Worm (Caenorhabditis elegans) whole organism, L3 larva: ENCODE data around the gene F23B2.7.

ENCODE experiments used
- R02D3.7 ChIP-seq: fragments of 150-350 bp; optimal IDR thresholded peaks from 2 replicates; lab custom pipeline; 2014; ENCODE audit warnings: missing biosample characterization, missing genetic modification characterization
- ZK546.5 ChIP-seq: sonication (generic microtip); optimal IDR thresholded peaks from 2 replicates; lab custom pipeline; 2017; ENCODE audit warnings: missing biosample characterization, missing genetic modification characterization
- aly-2 ChIP-seq: fragments of 150-350 bp; optimal IDR thresholded peaks from 2 replicates; lab custom pipeline; 2014; ENCODE audit warnings: missing biosample characterization, missing genetic modification characterization
- ama-1 ChIP-seq: fragments of 150-350 bp; optimal IDR thresholded peaks from 2 replicates; lab custom pipeline; 2018
- ceh-16 ChIP-seq: sonication (generic microtip); optimal IDR thresholded peaks from 2 replicates; lab custom pipeline; 2017; ENCODE audit warnings: missing biosample characterization, missing genetic modification characterization
- ceh-28 ChIP-seq: fragments of 150-350 bp; optimal IDR thresholded peaks from 2 replicates; lab custom pipeline; 2014; ENCODE audit warnings: missing biosample characterization, missing genetic modification reagents, missing genetic modification characterization
- ceh-82 ChIP-seq: fragments of 150-350 bp; optimal IDR thresholded peaks from 2 replicates; lab custom pipeline; 2014; ENCODE audit warnings: missing biosample characterization, missing genetic modification characterization
- ceh-9 ChIP-seq: sonication (generic microtip); optimal IDR thresholded peaks from 2 replicates; lab custom pipeline; 2018; ENCODE audit warnings: missing biosample characterization, missing genetic modification characterization
- daf-12 ChIP-seq: fragments of 150-350 bp; optimal IDR thresholded peaks from 2 replicates; lab custom pipeline; 2014; ENCODE audit warnings: missing biosample characterization, missing genetic modification reagents, missing genetic modification characterization
- egl-27 ChIP-seq: sonication (generic microtip); optimal IDR thresholded peaks from 4 replicates; lab custom pipeline; 2017; ENCODE audit warnings: missing biosample characterization, missing genetic modification reagents, missing genetic modification characterization
- egl-5 ChIP-seq: fragments of 150-350 bp; optimal IDR thresholded peaks from 2 replicates; lab custom pipeline; 2017; ENCODE audit warnings: missing biosample characterization, missing genetic modification reagents, missing genetic modification characterization, inconsistent platforms
- elt-1 ChIP-seq: fragments of 150-350 bp; optimal IDR thresholded peaks from 2 replicates; lab custom pipeline; 2014; ENCODE audit warnings: missing biosample characterization, missing genetic modification characterization
- elt-2 ChIP-seq: sonication (generic microtip); optimal IDR thresholded peaks from 2 replicates; lab custom pipeline; 2016; ENCODE audit warnings: missing genetic modification reagents, mild to moderate bottlenecking, missing genetic modification characterization, missing compliant biosample characterization
- elt-3 ChIP-seq, 3 experiments: fragments of 150-350 bp in 1 of 3; sonication (generic microtip) in 2 of 3; optimal IDR thresholded peaks; 2 replicates in 2 of 3; 4 replicates in 1 of 3; lab custom pipeline; 2014 to 2017; ENCODE audit warnings: missing biosample characterization in 3 of 3, missing genetic modification characterization in 3 of 3
- eor-1 ChIP-seq, 2 experiments: fragments of 150-350 bp; optimal IDR thresholded peaks; 2 replicates each; lab custom pipeline; 2014 to 2018; ENCODE audit warnings: missing biosample characterization in 2 of 2, missing genetic modification characterization in 2 of 2
- fkh-10 ChIP-seq: sonication (generic microtip); optimal IDR thresholded peaks from 2 replicates; lab custom pipeline; 2017; ENCODE audit warnings: missing biosample characterization, missing genetic modification reagents, missing genetic modification characterization
- fkh-2 ChIP-seq: fragments of 150-350 bp; optimal IDR thresholded peaks from 2 replicates; lab custom pipeline; 2014; ENCODE audit warnings: missing biosample characterization, missing genetic modification reagents, missing genetic modification characterization
- fos-1 ChIP-seq: fragments of 150-350 bp; optimal IDR thresholded peaks from 2 replicates; lab custom pipeline; 2014; ENCODE audit warnings: missing biosample characterization, missing genetic modification characterization
- hmg-11 ChIP-seq: sonication (generic microtip); optimal IDR thresholded peaks from 2 replicates; lab custom pipeline; 2016; ENCODE audit warnings: missing genetic modification characterization, missing compliant biosample characterization
- jun-1 ChIP-seq: fragments of 150-350 bp; optimal IDR thresholded peaks from 2 replicates; lab custom pipeline; 2014; ENCODE audit warnings: missing biosample characterization, missing genetic modification reagents, missing genetic modification characterization
- lin-15B ChIP-seq: fragments of 150-350 bp; optimal IDR thresholded peaks from 2 replicates; lab custom pipeline; 2014; ENCODE audit warnings: missing biosample characterization, missing genetic modification characterization
- lin-39 ChIP-seq: fragments of 150-350 bp; optimal IDR thresholded peaks from 2 replicates; lab custom pipeline; 2018; ENCODE audit warnings: missing biosample characterization, missing genetic modification reagents, missing genetic modification characterization
- lsy-12 ChIP-seq: sonication (generic microtip); optimal IDR thresholded peaks from 2 replicates; lab custom pipeline; 2016; ENCODE audit warnings: mild to moderate bottlenecking, missing genetic modification characterization, missing compliant biosample characterization
- mdl-1 ChIP-seq: fragments of 150-350 bp; optimal IDR thresholded peaks from 2 replicates; lab custom pipeline; 2014; ENCODE audit warnings: missing biosample characterization, missing genetic modification characterization
- mml-1 ChIP-seq: fragments of 150-350 bp; sonication (generic microtip); optimal IDR thresholded peaks from 3 replicates; lab custom pipeline; 2014; ENCODE audit warnings: missing biosample characterization, missing genetic modification characterization
- nfya-1 ChIP-seq: sonication (generic microtip); optimal IDR thresholded peaks from 2 replicates; lab custom pipeline; 2017; ENCODE audit warnings: missing genetic modification characterization, mild to moderate bottlenecking, missing compliant biosample characterization, antibody characterized with exemption, moderate library complexity; ENCODE audit not compliant: insufficient read depth
- nhr-11 ChIP-seq: fragments of 150-350 bp; optimal IDR thresholded peaks from 2 replicates; lab custom pipeline; 2014; ENCODE audit warnings: missing biosample characterization, missing genetic modification characterization
- nhr-12 ChIP-seq: fragments of 150-350 bp; optimal IDR thresholded peaks from 2 replicates; lab custom pipeline; 2014; ENCODE audit warnings: missing biosample characterization, missing genetic modification characterization
- nhr-23 ChIP-seq: fragments of 150-350 bp; optimal IDR thresholded peaks from 2 replicates; lab custom pipeline; 2014; ENCODE audit warnings: missing biosample characterization, missing genetic modification reagents, missing genetic modification characterization
- nhr-237 ChIP-seq: fragments of 150-350 bp; optimal IDR thresholded peaks from 2 replicates; lab custom pipeline; 2014; ENCODE audit warnings: missing biosample characterization, missing genetic modification characterization
- nhr-25 ChIP-seq: sonication (generic microtip); optimal IDR thresholded peaks from 2 replicates; lab custom pipeline; 2017; ENCODE audit warnings: missing biosample characterization, missing genetic modification characterization
- nhr-28 ChIP-seq: fragments of 150-350 bp; optimal IDR thresholded peaks from 2 replicates; lab custom pipeline; 2014; ENCODE audit warnings: missing biosample characterization, missing genetic modification characterization
- nhr-43 ChIP-seq: sonication (generic microtip); optimal IDR thresholded peaks from 2 replicates; lab custom pipeline; 2016; ENCODE audit warnings: mild to moderate bottlenecking, missing genetic modification characterization, missing compliant biosample characterization; ENCODE audit not compliant: poor library complexity, severe bottlenecking
- nhr-67 ChIP-seq: fragments of 150-350 bp; optimal IDR thresholded peaks from 2 replicates; lab custom pipeline; 2014; ENCODE audit warnings: missing biosample characterization, missing genetic modification characterization
- nhr-76 ChIP-seq: fragments of 150-350 bp; sonication (generic microtip); optimal IDR thresholded peaks from 5 replicates; lab custom pipeline; 2014; ENCODE audit warnings: missing biosample characterization, missing genetic modification characterization
- nhr-77 ChIP-seq: fragments of 150-350 bp; optimal IDR thresholded peaks from 2 replicates; lab custom pipeline; 2014; ENCODE audit warnings: missing biosample characterization, missing genetic modification characterization
- pha-4 ChIP-seq: fragments of 150-350 bp; optimal IDR thresholded peaks from 2 replicates; lab custom pipeline; 2014; ENCODE audit warnings: missing biosample characterization, missing genetic modification reagents, missing genetic modification characterization
- pqm-1 ChIP-seq: fragments of 150-350 bp; optimal IDR thresholded peaks from 2 replicates; lab custom pipeline; 2017; ENCODE audit warnings: missing biosample characterization, missing genetic modification characterization, inconsistent platforms
- sea-2 ChIP-seq: fragments of 150-350 bp; sonication (generic microtip); optimal IDR thresholded peaks from 4 replicates; lab custom pipeline; 2014; ENCODE audit warnings: missing biosample characterization, missing genetic modification reagents, missing genetic modification characterization
- skn-1 ChIP-seq: fragments of 150-350 bp; optimal IDR thresholded peaks from 2 replicates; lab custom pipeline; 2014; ENCODE audit warnings: missing biosample characterization, missing genetic modification characterization
- snpc-4 ChIP-seq: fragments of 150-350 bp; optimal IDR thresholded peaks from 2 replicates; lab custom pipeline; 2014; ENCODE audit warnings: missing biosample characterization, missing genetic modification characterization
- tbx-2 ChIP-seq: sonication (generic microtip); optimal IDR thresholded peaks from 2 replicates; lab custom pipeline; 2016; ENCODE audit warnings: mild to moderate bottlenecking, missing genetic modification characterization, missing compliant biosample characterization
- unc-39 ChIP-seq: sonication (generic microtip); optimal IDR thresholded peaks from 4 replicates; lab custom pipeline; 2017; ENCODE audit warnings: missing biosample characterization, missing genetic modification characterization
- unc-62 ChIP-seq: fragments of 150-350 bp; sonication (generic microtip); optimal IDR thresholded peaks from 4 replicates; lab custom pipeline; 2014; ENCODE audit warnings: missing biosample characterization, missing genetic modification reagents, missing genetic modification characterization
- zag-1 ChIP-seq: fragments of 150-350 bp; optimal IDR thresholded peaks from 2 replicates; lab custom pipeline; 2014; ENCODE audit warnings: missing biosample characterization, missing genetic modification characterization
- ztf-11 ChIP-seq: fragments of 150-350 bp; optimal IDR thresholded peaks from 2 replicates; lab custom pipeline; 2014; ENCODE audit warnings: missing biosample characterization, missing genetic modification characterization
- ztf-4 ChIP-seq: fragments of 150-350 bp; optimal IDR thresholded peaks from 2 replicates; lab custom pipeline; 2014; ENCODE audit warnings: missing biosample characterization, missing genetic modification characterization

The F23B2.7 gene

ce11 chrIV:9196755-9197154 is 46.5 kb downstream of the F23B2.7 start:
- TF ChIP-seq elt-3 (tag; optimal IDR thresholded peaks at IDR 0.05; lab: Kevin White, UChicago) (no peak), egl-27 (tag; lab: Kevin White, UChicago) (peak; percentile 39), aly-2 (tag; lab: Kevin White, UChicago) (no peak), nhr-25 (tag; lab: Kevin White, UChicago) (no peak), nhr-11 (tag; lab: Kevin White, UChicago) (no peak), jun-1 (tag; lab: Kevin White, UChicago) (peak; percentile 72), fkh-2 (tag; lab: Kevin White, UChicago) (no peak), ceh-28 (peak; percentile 25), sea-2 (GFP tag; lab: Kevin White, UChicago) (no peak), ceh-16 (tag; lab: Kevin White, UChicago) (no peak), eor-1 (tag; optimal IDR thresholded peaks at IDR 0.05; lab: Kevin White, UChicago) (no peak), nhr-67 (tag; lab: Kevin White, UChicago) (no peak), nhr-43 (tag; lab: Kevin White, UChicago) (peak; percentile 29), ztf-11 (tag; lab: Kevin White, UChicago) (no peak), fos-1 (tag; lab: Kevin White, UChicago) (no peak), unc-62 (peak; percentile 42), pha-4 (tag; lab: Kevin White, UChicago) (peak; percentile 77), elt-2 (peak; percentile 62), lsy-12 (tag; lab: Kevin White, UChicago) (no peak), daf-12 (tag; lab: Kevin White, UChicago) (no peak), lin-39 (peak; percentile 49), nhr-76 (no peak), ceh-9 (no peak), fkh-10 (GFP tag; lab: Kevin White, UChicago) (peak; percentile 66), zag-1 (no peak), elt-1 (tag; lab: Kevin White, UChicago) (no peak), skn-1 (tag; lab: Kevin White, UChicago) (no peak), ZK546.5 (tag; lab: Kevin White, UChicago) (no peak), unc-39 (tag; lab: Kevin White, UChicago) (no peak), egl-5 (no peak), pqm-1 (tag; lab: Kevin White, UChicago) (peak; percentile 71), nfya-1 (tag; lab: Kevin White, UChicago) (peak; percentile 97), nhr-28 (no peak), nhr-237 (tag; lab: Kevin White, UChicago) (no peak), R02D3.7 (no peak), mml-1 (tag; lab: Kevin White, UChicago) (no peak), ama-1 (lab: Kevin White, UChicago) (peak; percentile 29), nhr-77 (no peak), nhr-12 (no peak), snpc-4 (tag; lab: Kevin White, UChicago) (peak; percentile 63), nhr-23 (tag; lab: Kevin White, UChicago) (no peak), ceh-82 (no peak), tbx-2 (no peak), mdl-1 (no peak), lin-15B (tag; lab: Kevin White, UChicago) (peak; percentile 44), hmg-11 (tag; lab: Kevin White, UChicago) (peak; percentile 84), ztf-4 (tag; lab: Kevin White, UChicago) (no peak)
- TF ChIP-seq, all 47 proteins: peak for 15

DNA sequence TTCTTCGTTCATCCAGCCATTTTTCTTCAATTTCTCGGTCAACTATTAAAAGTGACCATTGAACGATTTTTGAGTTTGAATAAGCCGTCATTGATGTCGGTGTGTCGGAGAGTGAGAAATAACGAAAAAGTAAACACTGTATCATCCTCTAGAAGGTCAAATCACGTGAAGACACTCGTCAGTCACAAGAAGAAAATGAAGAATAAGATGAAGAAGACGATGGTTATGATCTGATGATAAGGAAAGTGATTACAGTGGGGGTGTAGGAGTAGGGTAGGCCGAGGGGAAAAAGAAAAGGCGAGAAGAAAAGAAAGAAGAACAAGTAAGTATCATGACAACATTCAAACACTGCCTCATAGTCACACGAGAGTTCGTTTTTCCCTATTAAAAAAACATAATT is 47.9 kb downstream of the F23B2.7 start:
- TF ChIP-seq elt-1 (tag; lab: Kevin White, UChicago) (peak; percentile 49), elt-2 (peak; percentile 79), nhr-43 (tag; lab: Kevin White, UChicago) (peak; percentile 38), tbx-2 (no peak), zag-1 (no peak), unc-39 (tag; lab: Kevin White, UChicago) (no peak), fkh-2 (tag; lab: Kevin White, UChicago) (no peak), pha-4 (tag; lab: Kevin White, UChicago) (peak; percentile 96), skn-1 (tag; lab: Kevin White, UChicago) (peak; percentile 41), nfya-1 (tag; lab: Kevin White, UChicago) (peak; percentile 47), pqm-1 (tag; lab: Kevin White, UChicago) (peak; percentile 73), nhr-25 (tag; lab: Kevin White, UChicago) (peak; percentile 79), jun-1 (tag; lab: Kevin White, UChicago) (peak; percentile 76), nhr-237 (tag; lab: Kevin White, UChicago) (no peak), elt-3 (tag; optimal IDR thresholded peaks at IDR 0.05; lab: Kevin White, UChicago) (peak; percentile 3 to 81 (median 52)), nhr-77 (no peak), nhr-23 (tag; lab: Kevin White, UChicago) (peak; percentile 90)
